Fruit fly (Drosophila melanogaster) whole organism, embryonic: ENCODE measurements around the gene Lmpt.

ENCODE experiments used
- CG12219 ChIP-seq: fragments of 200-800 bp; sonication (Bioruptor generic); optimal IDR thresholded peaks from 3 replicates; lab custom pipeline; 2018; ENCODE audit warnings: missing biosample characterization, mild to moderate bottlenecking, missing genetic modification characterization
- CG2129 ChIP-seq: fragments of 200-800 bp; sonication (Bioruptor generic); IDR thresholded peaks from 2 replicates; pipeline ENCODE4 v1.3.6; 2022; ENCODE audit warnings: missing biosample characterization, missing genetic modification characterization; ENCODE audit not compliant: partially characterized antibody
- CG5245 ChIP-seq: fragments of 200-800 bp; sonication (Bioruptor generic); optimal IDR thresholded peaks from 3 replicates; lab custom pipeline; 2016; ENCODE audit warnings: missing biosample characterization, missing genetic modification characterization
- eve ChIP-seq, 2 experiments: fragments of >200 bp; optimal IDR thresholded peaks; 2 replicates each; lab custom pipeline; 2017; ENCODE audit warnings: missing biosample characterization in 2 of 2, missing genetic modification characterization in 2 of 2
- insv ChIP-seq, 2 experiments: fragments of 200-800 bp; sonication (Bioruptor generic); optimal IDR thresholded peaks; 3 replicates each; lab custom pipeline; 2016 to 2018; ENCODE audit warnings: missing biosample characterization in 2 of 2, missing genetic modification characterization in 2 of 2
- slp2 ChIP-seq: fragments of 200-800 bp; sonication (Bioruptor generic); optimal IDR thresholded peaks from 2 replicates; lab custom pipeline; 2016; ENCODE audit warnings: missing biosample characterization, missing genetic modification characterization
- yki ChIP-seq: fragments of >200 bp; optimal IDR thresholded peaks from 3 replicates; lab custom pipeline; 2018

DNA sequence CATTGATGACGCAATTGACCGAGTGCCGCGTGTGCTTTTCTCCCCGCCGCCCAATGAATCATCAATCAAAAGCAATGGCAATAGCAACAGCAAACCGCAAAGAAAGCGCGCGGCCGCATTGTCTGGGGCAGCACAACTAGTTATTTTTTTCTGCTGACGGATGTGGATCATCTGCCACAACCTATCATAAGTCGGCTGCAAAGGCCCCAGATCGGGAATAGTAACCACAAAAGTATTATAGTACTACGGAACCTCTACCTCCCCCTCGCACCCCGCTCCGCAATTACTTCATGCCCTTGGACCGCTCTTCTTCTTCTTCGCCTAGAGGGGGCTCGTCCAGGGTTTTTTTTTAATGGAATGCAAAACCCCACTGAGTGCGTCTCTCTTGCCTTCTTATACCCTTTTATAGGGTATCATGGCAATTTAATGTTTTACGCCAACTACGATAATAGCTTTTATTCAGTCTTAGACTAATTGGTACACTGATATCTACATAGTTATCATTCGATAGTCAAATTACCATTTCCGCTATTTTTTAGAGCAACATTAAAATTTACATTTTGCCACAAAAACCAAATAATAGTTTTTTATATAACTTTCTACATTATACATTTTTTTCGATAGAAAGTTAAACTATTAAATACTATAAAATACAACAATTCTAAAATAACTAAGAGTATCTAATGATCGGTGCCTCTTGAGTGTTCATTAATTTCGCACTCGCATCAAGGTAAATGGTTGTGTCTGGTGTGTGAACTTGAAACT, 91.1 kb downstream of the Lmpt start:
- TF ChIP-seq CG2129 (GFP tag; lab: Robert Waterston, UW) (no peak), insv (GFP tag; optimal IDR thresholded peaks at IDR 0.05; lab: Kevin White, UChicago) (no peak), yki (lab: Kevin White, UChicago) (no peak), slp2 (no peak), CG5245 (GFP tag; lab: Kevin White, UChicago) (no peak), CG12219 (GFP tag; lab: Kevin White, UChicago) (no peak), eve (GFP tag; optimal IDR thresholded peaks at IDR 0.05; lab: Kevin White, UChicago) (no peak)
